Fruit fly (Drosophila melanogaster) whole organism, prepupa: ENCODE results near the gene Pak3.

Experiments used
- Blimp-1 ChIP-seq: fragments of 200-800 bp; sonication (Bioruptor generic); optimal IDR thresholded peaks from 3 replicates; lab custom pipeline; 2017; ENCODE audit warnings: missing biosample characterization, missing genetic modification characterization, mild to moderate bottlenecking, moderate library complexity, missing genetic modification reagents
- CG34406 ChIP-seq: fragments of 200-800 bp; sonication (Bioruptor generic); optimal IDR thresholded peaks from 3 replicates; lab custom pipeline; 2016; ENCODE audit warnings: missing biosample characterization, missing genetic modification characterization
- CG6276 ChIP-seq: fragments of 200-800 bp; sonication (Bioruptor generic); optimal IDR thresholded peaks from 2 replicates; lab custom pipeline; 2017; ENCODE audit warnings: missing biosample characterization, mild to moderate bottlenecking, missing genetic modification characterization
- CG9139 ChIP-seq: fragments of 200-800 bp; sonication (Bioruptor generic); optimal IDR thresholded peaks from 3 replicates; lab custom pipeline; 2017; ENCODE audit warnings: missing biosample characterization, mild to moderate bottlenecking, missing genetic modification characterization
- Eip75B ChIP-seq: fragments of 200-800 bp; sonication (Bioruptor generic); optimal IDR thresholded peaks from 3 replicates; lab custom pipeline; 2016; ENCODE audit warnings: missing biosample characterization, missing genetic modification characterization
- Hr4 ChIP-seq: fragments of 200-800 bp; sonication (Bioruptor generic); optimal IDR thresholded peaks from 3 replicates; lab custom pipeline; 2016; ENCODE audit warnings: missing biosample characterization, missing genetic modification characterization
- Lpt ChIP-seq: fragments of 200-800 bp; sonication (Bioruptor generic); optimal IDR thresholded peaks from 3 replicates; lab custom pipeline; 2016; ENCODE audit warnings: missing biosample characterization, missing genetic modification characterization
- esn ChIP-seq: fragments of 200-800 bp; sonication (Bioruptor generic); optimal IDR thresholded peaks from 2 replicates; lab custom pipeline; 2016; ENCODE audit warnings: missing biosample characterization, mild to moderate bottlenecking, missing genetic modification characterization, moderate library complexity
- fd59A ChIP-seq: fragments of 200-800 bp; sonication (Bioruptor generic); optimal IDR thresholded peaks from 2 replicates; lab custom pipeline; 2017; ENCODE audit warnings: missing biosample characterization, mild to moderate bottlenecking, missing genetic modification characterization, missing genetic modification reagents
- topi ChIP-seq: fragments of 200-800 bp; sonication (Bioruptor generic); optimal IDR thresholded peaks from 3 replicates; lab custom pipeline; 2016; ENCODE audit warnings: missing biosample characterization, missing genetic modification characterization

DNA sequence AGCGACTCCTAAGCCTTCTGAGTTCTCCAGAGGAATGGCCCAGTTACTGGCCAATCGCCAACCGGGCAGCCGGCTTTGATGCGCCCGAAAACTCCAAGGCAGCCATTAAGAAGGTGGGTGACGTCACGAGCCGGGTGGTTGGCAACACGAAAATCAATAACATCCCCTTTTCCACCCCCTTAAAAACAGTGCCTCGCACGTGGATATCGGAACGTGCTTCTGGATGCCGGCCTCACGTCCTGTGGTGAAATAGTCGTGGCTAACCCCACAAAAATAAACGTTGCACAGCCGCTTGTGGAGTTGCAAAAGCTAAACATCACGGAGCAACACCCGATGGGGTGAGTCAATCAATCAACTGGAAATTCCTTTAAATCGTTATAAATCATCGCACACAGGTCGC lies 3.0 kb upstream of the Pak3 start:
- no peak for TF ChIP-seq esn (GFP tag; lab: Kevin White, UChicago)
- no peak for TF ChIP-seq Eip75B
- TF ChIP-seq CG9139 (GFP tag; lab: Kevin White, UChicago) = no peak
- no peak for TF ChIP-seq CG6276 (GFP tag; lab: Kevin White, UChicago)
- no peak for TF ChIP-seq CG34406 (GFP tag; lab: Kevin White, UChicago)
- no peak for TF ChIP-seq Lpt (GFP tag; lab: Kevin White, UChicago)
- no peak for TF ChIP-seq topi (GFP tag; lab: Kevin White, UChicago)
- no peak for TF ChIP-seq Blimp-1 (GFP tag; lab: Kevin White, UChicago)
- TF ChIP-seq Hr4 = no peak
- no peak for TF ChIP-seq fd59A (GFP tag; lab: Kevin White, UChicago)
